Fruit fly (Drosophila melanogaster): Measurements from ENCODE around the gene Rpn13R.

Rpn13R gene

DNA sequence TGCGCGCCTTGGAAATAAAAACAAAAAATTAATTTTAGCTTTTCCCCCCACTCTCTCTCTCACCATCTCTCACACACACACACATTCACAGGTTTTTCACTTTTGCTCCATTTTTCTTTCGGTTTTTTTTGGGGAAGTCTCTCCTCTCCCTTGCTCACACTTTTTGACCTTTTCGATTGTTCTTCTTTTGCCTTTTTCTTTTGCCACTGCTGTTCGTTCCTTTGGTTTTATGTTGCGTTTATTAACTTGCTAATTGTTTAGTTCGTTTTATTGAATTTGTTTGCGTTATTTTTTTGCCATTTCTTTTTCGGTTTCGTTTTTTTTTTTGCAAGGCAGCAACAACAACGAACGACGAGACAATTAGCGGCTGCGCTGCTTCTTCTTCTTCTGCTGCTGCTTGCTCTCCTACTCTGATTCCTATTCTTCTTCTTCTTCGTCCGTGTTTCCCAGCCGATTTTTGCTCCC lies 49.3 kb upstream of the Rpn13R start (continued):
- TF ChIP-seq Eip93F (GFP tag; optimal IDR thresholded peaks at IDR 0.05) (no peak), Hr4 (GFP tag; optimal IDR thresholded peaks at IDR 0.05) (no peak), ss (GFP tag; optimal IDR thresholded peaks at IDR 0.05) (peak; percentile 70 to 83), Sox102F (GFP tag; optimal IDR thresholded peaks at IDR 0.05) (no peak), CG32006 (GFP tag; optimal IDR thresholded peaks at IDR 0.05) (peak; percentile 71), CG16779 (tag; optimal IDR thresholded peaks at IDR 0.05) (peak; percentile 66), CG6792 (GFP tag; optimal IDR thresholded peaks at IDR 0.05) (no peak), Sox14 (GFP tag; optimal IDR thresholded peaks at IDR 0.05) (peak; percentile 1), Gug (GFP tag; IDR thresholded peaks at IDR 0.05) (0 out of 2 replicates have a peak, but pooled peaks have one; percentile 40), fd59A (GFP tag; optimal IDR thresholded peaks at IDR 0.05) (no peak), CG6854 (GFP tag; optimal IDR thresholded peaks at IDR 0.05) (peak; percentile 47), CG34406 (GFP tag; optimal IDR thresholded peaks at IDR 0.05) (peak; percentile 46)

DNA sequence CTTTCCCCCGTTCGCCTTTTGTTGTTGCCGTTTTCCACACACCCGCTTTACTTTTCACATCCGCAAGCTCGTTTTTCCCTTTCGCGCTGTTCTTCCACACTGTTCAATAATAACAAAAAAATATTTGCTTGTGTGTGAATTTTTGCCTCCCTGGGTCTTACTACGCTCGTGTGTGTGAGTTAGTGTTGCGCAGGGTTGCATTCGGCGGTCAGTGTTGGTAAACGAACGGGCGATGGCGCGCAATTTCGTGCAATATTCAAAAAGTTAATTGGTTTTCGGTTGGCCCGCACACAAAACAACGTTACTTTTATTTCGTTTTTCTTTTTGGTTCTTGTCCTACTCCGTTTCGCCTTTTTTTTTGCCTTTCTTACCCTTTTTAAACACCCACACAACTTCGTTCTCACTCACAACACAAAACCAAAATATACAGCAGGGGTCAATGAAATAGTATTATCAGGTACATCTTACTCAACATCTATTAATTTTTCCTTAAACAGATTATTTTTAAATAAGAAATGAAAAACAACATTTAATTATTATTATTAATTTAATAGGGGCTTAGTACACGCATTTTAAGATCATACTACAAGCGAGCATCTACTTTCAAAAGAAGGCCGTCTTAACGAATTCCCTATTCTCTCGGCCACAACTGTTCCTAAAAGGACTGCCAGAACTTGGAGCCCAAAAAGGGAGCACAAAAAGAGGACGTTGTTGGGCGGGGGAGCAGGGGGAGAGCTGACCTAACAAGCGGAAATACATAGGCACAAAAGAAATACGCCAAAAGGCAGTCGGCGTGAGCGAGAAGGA lies 48.7 kb upstream of the Rpn13R start:
- no peak for TF ChIP-seq CG3919 (GFP tag; optimal IDR thresholded peaks at IDR 0.05)
- TF ChIP-seq esn (GFP tag; optimal IDR thresholded peaks at IDR 0.05): no peak
- no peak for TF ChIP-seq Ets96B (tag; optimal IDR thresholded peaks at IDR 0.05)
- TF ChIP-seq CG6792 (GFP tag; optimal IDR thresholded peaks at IDR 0.05): no peak
- TF ChIP-seq CG11294 (GFP tag; IDR thresholded peaks at IDR 0.05): no peak
- TF ChIP-seq Eip93F (GFP tag; optimal IDR thresholded peaks at IDR 0.05): no peak
- TF ChIP-seq pdm3 (GFP tag; optimal IDR thresholded peaks at IDR 0.05): no peak
- no peak for TF ChIP-seq CG11762 (GFP tag; optimal IDR thresholded peaks at IDR 0.05; ENCODE audit: insufficient read depth)
- peak; percentile 16 for TF ChIP-seq Sox14 (GFP tag; optimal IDR thresholded peaks at IDR 0.05)
- TF ChIP-seq achi (GFP tag; optimal IDR thresholded peaks at IDR 0.05): no peak
- TF ChIP-seq CG16779 (tag; optimal IDR thresholded peaks at IDR 0.05): no peak
- TF ChIP-seq lz (GFP tag; optimal IDR thresholded peaks at IDR 0.05): peak; percentile 23
- no peak for TF ChIP-seq CG8632 (GFP tag; optimal IDR thresholded peaks at IDR 0.05)
- TF ChIP-seq svp (GFP tag): no peak
- no peak for TF ChIP-seq Hr4 (GFP tag; optimal IDR thresholded peaks at IDR 0.05)
- no peak for TF ChIP-seq CG1621 (tag; optimal IDR thresholded peaks at IDR 0.05)
- no peak for TF ChIP-seq Smox (GFP tag; optimal IDR thresholded peaks at IDR 0.05)
- no peak for TF ChIP-seq fd59A (GFP tag; optimal IDR thresholded peaks at IDR 0.05)
- TF ChIP-seq Met (GFP tag; optimal IDR thresholded peaks at IDR 0.05): no peak
- peak; percentile 80 for TF ChIP-seq dsx (GFP tag; optimal IDR thresholded peaks at IDR 0.05; ENCODE audit: poor library complexity, severe bottlenecking)

DNA sequence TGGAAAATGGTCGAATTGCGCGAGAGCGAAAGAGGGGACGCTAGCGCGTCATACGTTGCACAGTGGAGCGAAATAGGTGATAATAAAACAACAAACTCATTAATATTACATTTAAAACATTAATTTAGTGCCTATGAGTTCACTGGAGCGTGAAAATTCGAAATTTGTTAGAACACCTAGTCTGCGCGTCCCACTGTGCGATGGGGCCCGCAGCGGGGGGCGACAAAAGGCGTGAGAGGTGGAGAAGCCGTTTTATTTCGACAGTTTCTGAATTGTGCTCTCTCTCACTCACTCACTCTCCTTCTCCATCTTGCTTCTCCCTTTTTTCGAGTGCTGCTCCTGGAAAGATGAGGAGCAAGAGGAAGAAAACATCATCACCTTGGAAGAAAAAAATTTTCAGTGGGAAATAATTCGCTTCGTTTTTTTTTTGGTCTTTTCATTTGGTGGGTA lies 48.0 kb upstream of the Rpn13R start:
- TF ChIP-seq fd85E (GFP tag; optimal IDR thresholded peaks at IDR 0.05): peak; percentile 89
- peak; percentile 90 for TF ChIP-seq CG8319 (GFP tag; optimal IDR thresholded peaks at IDR 0.05)
- peak; percentile 97 for TF ChIP-seq Sox14 (GFP tag; optimal IDR thresholded peaks at IDR 0.05)
- TF ChIP-seq CG11762 (GFP tag; optimal IDR thresholded peaks at IDR 0.05; ENCODE audit: insufficient read depth): peak; percentile 96
- peak; percentile 90 for TF ChIP-seq Eip93F (GFP tag; optimal IDR thresholded peaks at IDR 0.05)
- TF ChIP-seq Ets96B (tag; optimal IDR thresholded peaks at IDR 0.05): peak; percentile 84
- TF ChIP-seq fd59A (GFP tag; optimal IDR thresholded peaks at IDR 0.05): peak; percentile 88
- peak; percentile 96 for TF ChIP-seq CG31627 (GFP tag; optimal IDR thresholded peaks at IDR 0.05)
- peak; percentile 90 for TF ChIP-seq CG34406 (GFP tag; optimal IDR thresholded peaks at IDR 0.05)
- TF ChIP-seq Ets21C (GFP tag; optimal IDR thresholded peaks at IDR 0.05): peak; percentile 94
- TF ChIP-seq CG32006 (GFP tag; optimal IDR thresholded peaks at IDR 0.05): peak; percentile 96
- TF ChIP-seq CG6792 (GFP tag; optimal IDR thresholded peaks at IDR 0.05): peak; percentile 95
- TF ChIP-seq Sox15 (GFP tag; optimal IDR thresholded peaks at IDR 0.05): peak; percentile 92
- TF ChIP-seq CG16779 (tag; optimal IDR thresholded peaks at IDR 0.05): peak; percentile 93
- peak; percentile 67 for TF ChIP-seq fkh (GFP tag; optimal IDR thresholded peaks at IDR 0.05)
- TF ChIP-seq Eip78C (GFP tag): peak; percentile 99
- TF ChIP-seq CG7368 (GFP tag; optimal IDR thresholded peaks at IDR 0.05): peak; percentile 92
- TF ChIP-seq CG1621 (tag; optimal IDR thresholded peaks at IDR 0.05): peak; percentile 92
- peak; percentile 71 for TF ChIP-seq CG9139 (GFP tag; optimal IDR thresholded peaks at IDR 0.05)
- peak; percentile 85 to 92 for TF ChIP-seq ss (GFP tag; optimal IDR thresholded peaks at IDR 0.05)
- peak; percentile 96 for TF ChIP-seq Smox (GFP tag; optimal IDR thresholded peaks at IDR 0.05)
- TF ChIP-seq lz (GFP tag; optimal IDR thresholded peaks at IDR 0.05): peak; percentile 97
- peak; percentile 96 for TF ChIP-seq CG8119 (GFP tag; IDR thresholded peaks at IDR 0.05)
- peak; percentile 82 for TF ChIP-seq Blimp-1 (GFP tag; optimal IDR thresholded peaks at IDR 0.05)
- TF ChIP-seq eg (GFP tag; IDR thresholded peaks at IDR 0.05): peak; percentile 98
- peak; percentile 96 for TF ChIP-seq esn (GFP tag; optimal IDR thresholded peaks at IDR 0.05)
- TF ChIP-seq CG6808 (GFP tag; optimal IDR thresholded peaks at IDR 0.05): peak; percentile 86
- TF ChIP-seq CG6854 (GFP tag; optimal IDR thresholded peaks at IDR 0.05): peak; percentile 89
- peak; percentile 92 for TF ChIP-seq CG4318 (GFP tag; optimal IDR thresholded peaks at IDR 0.05)
- peak; percentile 95 for TF ChIP-seq Met (GFP tag; optimal IDR thresholded peaks at IDR 0.05)
- TF ChIP-seq CG8632 (GFP tag; optimal IDR thresholded peaks at IDR 0.05): peak; percentile 84
- peak; percentile 96 for TF ChIP-seq pdm3 (GFP tag; optimal IDR thresholded peaks at IDR 0.05)
- TF ChIP-seq Lpt (GFP tag; optimal IDR thresholded peaks at IDR 0.05): peak; percentile 93
- peak; percentile 99 for TF ChIP-seq CG6163 (GFP tag; IDR thresholded peaks at IDR 0.05)
